Fruit fly (Drosophila melanogaster) whole organism, larva: ENCODE results near the gene Ugt36F1.

Experiments used
- noc ChIP-seq: fragments of 200-800 bp; sonication (Bioruptor generic); optimal IDR thresholded peaks from 3 replicates; lab custom pipeline; 2019; ENCODE audit warnings: missing biosample characterization, mild to moderate bottlenecking, missing genetic modification characterization, moderate library complexity

The Ugt36F1 gene

DNA sequence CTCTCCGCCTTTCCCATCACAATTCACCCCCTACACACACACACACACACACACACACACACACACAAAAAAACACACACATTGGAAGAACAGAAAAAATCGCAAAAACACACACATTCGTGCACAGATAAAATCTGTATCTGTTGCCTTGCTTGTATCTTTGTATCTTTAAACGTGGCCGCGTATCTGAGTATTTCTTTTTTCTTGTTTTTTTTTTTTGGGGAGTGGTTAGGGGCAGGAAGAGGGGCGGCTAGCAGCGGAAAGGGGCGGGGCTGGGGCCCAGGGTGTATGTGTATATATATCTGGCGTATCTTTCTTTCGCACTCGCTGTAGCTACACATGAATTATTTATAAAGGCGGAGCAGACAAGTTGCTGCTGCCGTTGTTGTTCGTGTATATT, 47.4 kb downstream of the Ugt36F1 start:
- no peak for TF ChIP-seq noc

DNA sequence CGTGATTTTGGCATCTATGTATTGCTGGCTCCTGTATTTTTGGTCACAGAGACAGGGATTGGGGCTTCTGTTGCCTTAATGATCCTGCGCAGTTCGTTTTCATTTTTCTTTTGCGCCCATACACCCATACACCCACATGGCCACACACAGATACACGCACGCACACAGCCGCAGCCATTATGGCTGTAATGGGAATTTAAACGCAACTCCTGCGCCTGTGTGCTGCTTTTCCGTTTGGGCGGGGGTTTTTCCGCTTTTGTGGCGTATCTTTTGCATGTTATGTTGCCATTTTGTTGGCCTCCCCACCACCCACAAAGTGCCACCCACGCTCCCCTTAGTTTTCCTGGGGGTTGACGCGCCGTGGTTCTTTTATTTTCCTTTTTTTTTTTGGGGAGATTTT, 48.7 kb downstream of the Ugt36F1 start:
- TF ChIP-seq noc, result no peak

DNA sequence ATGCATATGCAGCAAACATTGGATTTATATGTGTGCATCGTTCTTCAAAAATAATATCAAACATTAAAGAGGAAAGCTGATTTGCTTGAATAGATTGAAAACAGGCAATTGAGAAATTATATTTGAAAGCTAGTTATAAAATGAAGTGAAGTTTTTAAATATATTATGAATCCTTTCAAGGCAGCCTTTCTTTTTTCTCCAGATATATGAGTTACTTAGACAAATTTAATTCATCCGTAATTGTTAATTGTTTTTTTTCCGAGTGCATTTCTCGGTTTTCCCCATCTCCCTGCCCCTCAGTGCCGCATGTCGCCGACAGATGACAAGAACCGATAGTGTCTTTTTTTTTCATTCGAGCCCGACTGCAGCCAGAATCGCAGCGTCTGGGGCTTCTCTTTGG, 52.7 kb downstream of the Ugt36F1 start:
- no peak for TF ChIP-seq noc
